Worm (Caenorhabditis elegans) whole organism, L4 larva: Measurements from ENCODE around the gene pmt-2.

Experiments
- F10B5.3 ChIP-seq: sonication (generic microtip); optimal IDR thresholded peaks from 2 replicates; lab custom pipeline; 2016; ENCODE audit warnings: mild to moderate bottlenecking, missing genetic modification characterization, missing compliant biosample characterization
- F37D6.2 ChIP-seq: sonication (generic microtip); optimal IDR thresholded peaks from 2 replicates; lab custom pipeline; 2016; ENCODE audit warnings: mild to moderate bottlenecking, missing genetic modification characterization, missing compliant biosample characterization
- F44E2.7 ChIP-seq: fragments of 200-800 bp; sonication (Bioruptor generic); IDR thresholded peaks from 2 replicates; pipeline ENCODE4 v2.1.2; 2022; ENCODE audit warnings: missing genetic modification characterization, missing compliant biosample characterization
- F49E8.2 ChIP-seq: sonication (generic microtip); optimal IDR thresholded peaks from 2 replicates; lab custom pipeline; 2016; ENCODE audit warnings: missing compliant biosample characterization, mild to moderate bottlenecking, missing genetic modification characterization, borderline replicate concordance
- attf-4 ChIP-seq: sonication (generic microtip); optimal IDR thresholded peaks from 3 replicates; lab custom pipeline; 2017; ENCODE audit warnings: missing biosample characterization, missing genetic modification characterization
- ceh-20 ChIP-seq: fragments of 200-800 bp; sonication (Bioruptor generic); IDR thresholded peaks from 2 replicates; pipeline ENCODE4 v1.3.6; 2022; ENCODE audit warnings: missing genetic modification reagents, missing genetic modification characterization, missing compliant biosample characterization
- ceh-82 ChIP-seq: sonication (generic microtip); optimal IDR thresholded peaks from 2 replicates; lab custom pipeline; 2017; ENCODE audit warnings: missing biosample characterization, missing genetic modification characterization
- daf-12 ChIP-seq: fragments of 150-350 bp; optimal IDR thresholded peaks from 2 replicates; lab custom pipeline; 2014; ENCODE audit warnings: missing biosample characterization, missing genetic modification reagents, missing genetic modification characterization
- dmd-6 ChIP-seq: fragments of 200-800 bp; sonication (Bioruptor generic); IDR thresholded peaks from 2 replicates; pipeline ENCODE4 v1.3.6; 2022; ENCODE audit warnings: missing genetic modification reagents, missing genetic modification characterization, missing compliant biosample characterization
- egl-27 ChIP-seq: sonication (generic microtip); optimal IDR thresholded peaks from 3 replicates; lab custom pipeline; 2017; ENCODE audit warnings: missing biosample characterization, missing genetic modification reagents, missing genetic modification characterization
- egl-43 ChIP-seq: fragments of 200-800 bp; sonication (Bioruptor generic); IDR thresholded peaks from 2 replicates; pipeline ENCODE4 v1.3.6; 2022; ENCODE audit warnings: missing genetic modification reagents, missing genetic modification characterization, missing compliant biosample characterization
- fkh-10 ChIP-seq: fragments of 150-350 bp; optimal IDR thresholded peaks from 2 replicates; lab custom pipeline; 2014; ENCODE audit warnings: missing biosample characterization, missing genetic modification reagents, missing genetic modification characterization
- fos-1 ChIP-seq: fragments of 150-350 bp; optimal IDR thresholded peaks from 2 replicates; lab custom pipeline; 2014; ENCODE audit warnings: missing biosample characterization, missing genetic modification characterization
- hlh-11 ChIP-seq: fragments of 200-800 bp; sonication (Bioruptor generic); optimal IDR thresholded peaks from 2 replicates; lab custom pipeline; 2018; ENCODE audit warnings: mild to moderate bottlenecking, missing genetic modification characterization, missing compliant biosample characterization
- jun-1 ChIP-seq: fragments of 150-350 bp; optimal IDR thresholded peaks from 2 replicates; lab custom pipeline; 2014; ENCODE audit warnings: missing biosample characterization, missing genetic modification reagents, missing genetic modification characterization
- lin-13 ChIP-seq: fragments of 150-350 bp; optimal IDR thresholded peaks from 2 replicates; lab custom pipeline; 2014; ENCODE audit warnings: missing biosample characterization, missing genetic modification reagents, missing genetic modification characterization
- lin-38 ChIP-seq: fragments of 200-800 bp; sonication (Bioruptor generic); IDR thresholded peaks from 2 replicates; pipeline ENCODE4 v1.3.6; 2022; ENCODE audit warnings: missing genetic modification reagents, missing genetic modification characterization, missing compliant biosample characterization
- lsy-2 ChIP-seq, 2 experiments: fragments of 150-350 bp in 1 of 2; sonication (generic microtip) in 1 of 2; optimal IDR thresholded peaks; 2 replicates each; lab custom pipeline; 2014 to 2017; ENCODE audit warnings: missing biosample characterization in 2 of 2, missing genetic modification characterization in 2 of 2
- madf-9 ChIP-seq: fragments of 200-800 bp; sonication (Bioruptor generic); conservative IDR thresholded peaks from 2 replicates; pipeline ENCODE4 v1.3.6; 2022; ENCODE audit warnings: missing genetic modification reagents, missing genetic modification characterization, missing compliant biosample characterization
- mdt-29 ChIP-seq: fragments of 200-800 bp; sonication (Bioruptor generic); IDR thresholded peaks from 2 replicates; pipeline ENCODE4 v1.3.6; 2022; ENCODE audit warnings: missing genetic modification reagents, missing genetic modification characterization, missing compliant biosample characterization
- mep-1 ChIP-seq: fragments of 150-350 bp; sonication (generic microtip); optimal IDR thresholded peaks from 3 replicates; lab custom pipeline; 2014; ENCODE audit warnings: missing biosample characterization, missing genetic modification characterization
- mxl-3 ChIP-seq: fragments of 200-800 bp; sonication (Bioruptor generic); optimal IDR thresholded peaks from 2 replicates; lab custom pipeline; 2018; ENCODE audit warnings: mild to moderate bottlenecking, missing genetic modification characterization, missing compliant biosample characterization
- nhr-102 ChIP-seq: sonication (generic microtip); optimal IDR thresholded peaks from 2 replicates; lab custom pipeline; 2016; ENCODE audit warnings: mild to moderate bottlenecking, missing genetic modification characterization, moderate library complexity, missing compliant biosample characterization
- nhr-237 ChIP-seq: sonication (generic microtip); optimal IDR thresholded peaks from 2 replicates; lab custom pipeline; 2017; ENCODE audit warnings: missing biosample characterization, missing genetic modification characterization
- nhr-25 ChIP-seq: sonication (generic microtip); optimal IDR thresholded peaks from 2 replicates; lab custom pipeline; 2017; ENCODE audit warnings: missing genetic modification characterization, mild to moderate bottlenecking, missing compliant biosample characterization, antibody characterized with exemption, moderate library complexity, borderline replicate concordance; ENCODE audit not compliant: insufficient read depth
- nhr-28 ChIP-seq: fragments of 150-350 bp; optimal IDR thresholded peaks from 2 replicates; lab custom pipeline; 2014; ENCODE audit warnings: missing biosample characterization, missing genetic modification characterization
- nhr-41 ChIP-seq: fragments of 200-800 bp; sonication (Bioruptor generic); IDR thresholded peaks from 2 replicates; pipeline ENCODE4 v1.3.6; 2022; ENCODE audit warnings: missing genetic modification reagents, missing genetic modification characterization, missing compliant biosample characterization
- nhr-42 ChIP-seq: fragments of 200-800 bp; sonication (Bioruptor generic); IDR thresholded peaks from 2 replicates; pipeline ENCODE4 v1.3.6; 2022; ENCODE audit warnings: missing genetic modification characterization, missing compliant biosample characterization
- nhr-48 ChIP-seq: sonication (generic microtip); optimal IDR thresholded peaks from 2 replicates; lab custom pipeline; 2016; ENCODE audit warnings: mild to moderate bottlenecking, missing genetic modification characterization, missing compliant biosample characterization
- nhr-77 ChIP-seq: fragments of 150-350 bp; optimal IDR thresholded peaks from 2 replicates; lab custom pipeline; 2014; ENCODE audit warnings: missing biosample characterization, missing genetic modification characterization
- pha-4 ChIP-seq, 2 experiments: fragments of 150-350 bp in 1 of 2; fragments of 200-800 bp in 1 of 2; sonication (Bioruptor generic) in 1 of 2; IDR thresholded peaks in 1 of 2; optimal IDR thresholded peaks in 1 of 2; 2 replicates each; pipeline versions ENCODE4 v1.3.6 to Lab custom; 2014 to 2022; ENCODE audit warnings: missing genetic modification characterization in 2 of 2, missing genetic modification reagents in 2 of 2, missing biosample characterization in 1 of 2, missing compliant biosample characterization in 1 of 2
- php-3 ChIP-seq: fragments of 200-800 bp; sonication (Bioruptor generic); IDR thresholded peaks from 2 replicates; pipeline ENCODE4 v1.3.6; 2022; ENCODE audit warnings: missing genetic modification reagents, missing genetic modification characterization, missing compliant biosample characterization
- pqm-1 ChIP-seq: sonication (generic microtip); optimal IDR thresholded peaks from 2 replicates; lab custom pipeline; 2017; ENCODE audit warnings: missing biosample characterization, missing genetic modification characterization
- sdz-12 ChIP-seq: fragments of 200-800 bp; sonication (Bioruptor generic); optimal IDR thresholded peaks from 2 replicates; lab custom pipeline; 2018; ENCODE audit warnings: mild to moderate bottlenecking, missing genetic modification characterization, missing compliant biosample characterization
- spr-1 ChIP-seq: sonication (generic microtip); optimal IDR thresholded peaks from 2 replicates; lab custom pipeline; 2016; ENCODE audit warnings: mild to moderate bottlenecking, missing genetic modification characterization, missing compliant biosample characterization
- spr-3 ChIP-seq: fragments of 200-800 bp; sonication (Bioruptor generic); optimal IDR thresholded peaks from 2 replicates; lab custom pipeline; 2018; ENCODE audit warnings: mild to moderate bottlenecking, missing genetic modification characterization, missing compliant biosample characterization
- tag-97 ChIP-seq: fragments of 200-800 bp; sonication (Bioruptor generic); IDR thresholded peaks from 2 replicates; pipeline ENCODE4 v1.3.6; 2022; ENCODE audit warnings: missing genetic modification characterization, missing compliant biosample characterization
- tra-1 ChIP-seq: fragments of 200-800 bp; sonication (Bioruptor generic); IDR thresholded peaks from 2 replicates; pipeline ENCODE4 v1.3.6; 2022; ENCODE audit warnings: missing genetic modification reagents, missing genetic modification characterization, missing compliant biosample characterization
- unc-130 ChIP-seq: sonication (generic microtip); optimal IDR thresholded peaks from 2 replicates; lab custom pipeline; 2016; ENCODE audit warnings: missing genetic modification reagents, missing genetic modification characterization, missing compliant biosample characterization
- unc-39 ChIP-seq: sonication (generic microtip); optimal IDR thresholded peaks from 2 replicates; lab custom pipeline; 2017; ENCODE audit warnings: missing biosample characterization, missing genetic modification characterization
- unc-62 ChIP-seq, 3 experiments: fragments of 150-350 bp in 1 of 3; sonication (generic microtip); optimal IDR thresholded peaks in 2 of 3; peaks in 1 of 3; 1 replicate in 1 of 3; 2 replicates in 2 of 3; lab custom pipeline; 2014 to 2017; ENCODE audit warnings: missing biosample characterization in 3 of 3, missing genetic modification characterization in 3 of 3, missing genetic modification reagents in 3 of 3, missing genotype in 1 of 3
- zip-2 ChIP-seq: fragments of 150-350 bp; optimal IDR thresholded peaks from 2 replicates; lab custom pipeline; 2014; ENCODE audit warnings: missing biosample characterization, missing genetic modification characterization
- ztf-7 ChIP-seq: fragments of 150-350 bp; optimal IDR thresholded peaks from 2 replicates; lab custom pipeline; 2014; ENCODE audit warnings: missing biosample characterization, missing genetic modification characterization

pmt-2 gene

DNA sequence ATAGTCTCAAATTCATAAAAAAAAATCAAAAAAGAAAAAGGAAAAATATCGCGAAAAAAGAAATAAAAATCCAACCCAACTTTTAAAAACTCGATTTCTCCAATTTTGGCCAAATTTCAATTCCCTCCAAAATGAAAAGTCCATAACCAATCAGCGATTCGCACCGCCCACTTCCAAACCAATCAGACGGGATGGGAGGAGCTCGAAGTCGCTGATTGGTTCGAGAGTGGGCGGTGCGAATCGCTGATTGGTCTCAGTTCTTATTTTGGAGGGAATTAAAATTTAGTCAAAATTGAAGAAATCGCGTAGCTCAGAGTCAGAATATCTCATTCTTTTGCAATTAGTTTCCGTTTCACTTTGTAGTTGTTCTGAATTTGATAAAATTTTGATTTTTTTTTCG, 4.8 kb upstream of the pmt-2 start:
- TF ChIP-seq mdt-29 (GFP tag; lab: Robert Waterston, UW) (no peak), spr-3 (GFP tag; lab: Kevin White, UChicago) (no peak), ceh-20 (GFP tag; lab: Robert Waterston, UW) (no peak), nhr-237 (tag; lab: Kevin White, UChicago) (no peak), attf-4 (tag; lab: Kevin White, UChicago) (no peak), F10B5.3 (tag; lab: Kevin White, UChicago) (no peak), unc-39 (no peak), php-3 (GFP tag; lab: Robert Waterston, UW) (no peak), pqm-1 (tag; lab: Kevin White, UChicago) (no peak), mxl-3 (GFP tag; lab: Kevin White, UChicago) (no peak)

DNA sequence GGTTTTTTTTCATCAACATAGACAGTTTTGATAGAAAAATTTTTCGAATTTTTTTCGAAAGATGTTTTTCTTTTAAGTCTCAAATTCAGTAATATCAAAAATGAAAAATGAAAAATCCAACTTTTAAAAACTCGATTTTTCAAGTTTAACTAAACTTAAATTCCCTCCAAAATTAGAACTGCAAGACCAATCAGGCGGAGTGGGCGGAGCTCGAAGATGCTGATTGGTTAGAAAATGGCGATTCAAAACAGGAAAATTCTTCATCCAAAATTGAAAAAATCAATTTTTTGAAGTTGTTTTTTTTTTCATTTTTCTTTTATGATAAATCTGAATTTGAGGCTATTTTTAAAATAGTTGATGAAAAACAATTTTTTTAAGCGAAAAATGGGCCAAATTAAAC, 3.7 kb upstream of the pmt-2 start:
- TF ChIP-seq F37D6.2 (tag; lab: Kevin White, UChicago) (no peak), unc-130 (GFP tag; lab: Kevin White, UChicago) (no peak), fkh-10 (GFP tag; lab: Kevin White, UChicago) (no peak), nhr-41 (GFP tag; lab: Robert Waterston, UW) (no peak), zip-2 (no peak), nhr-42 (GFP tag; lab: Robert Waterston, UW) (no peak), unc-62 (GFP tag; optimal IDR thresholded peaks at IDR 0.05 in 1 of 2; lab: Kevin White, UChicago) (no peak), unc-62 (tag; optimal IDR thresholded peaks at IDR 0.05; lab: Kevin White, UChicago) (no peak), pqm-1 (tag; lab: Kevin White, UChicago) (no peak), ztf-7 (tag; lab: Kevin White, UChicago) (no peak)

DNA sequence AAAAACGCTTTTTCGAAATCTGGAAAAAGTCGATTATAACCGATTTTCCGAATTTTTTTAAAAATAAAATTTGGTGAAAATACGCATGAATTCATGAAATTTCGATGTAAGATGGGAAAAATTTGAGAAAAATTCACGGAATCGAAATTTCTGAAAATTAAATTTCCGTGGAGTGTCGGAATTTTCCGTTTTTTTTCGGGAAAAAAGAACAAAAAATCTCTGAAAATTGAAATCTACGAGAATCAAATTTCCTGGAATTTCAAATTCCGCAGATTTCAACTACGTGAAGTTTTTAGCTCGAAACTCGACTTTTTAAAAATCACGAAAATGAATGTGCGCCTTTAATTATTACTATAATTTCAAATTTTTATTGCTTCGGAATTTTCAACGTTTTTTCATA, 2.0 kb upstream of the pmt-2 start:
- TF ChIP-seq fkh-10 (GFP tag; lab: Kevin White, UChicago) (peak; percentile 56), nhr-41 (GFP tag; lab: Robert Waterston, UW) (no peak)
- TF ChIP-seq, all 104 proteins: peak for 1

DNA sequence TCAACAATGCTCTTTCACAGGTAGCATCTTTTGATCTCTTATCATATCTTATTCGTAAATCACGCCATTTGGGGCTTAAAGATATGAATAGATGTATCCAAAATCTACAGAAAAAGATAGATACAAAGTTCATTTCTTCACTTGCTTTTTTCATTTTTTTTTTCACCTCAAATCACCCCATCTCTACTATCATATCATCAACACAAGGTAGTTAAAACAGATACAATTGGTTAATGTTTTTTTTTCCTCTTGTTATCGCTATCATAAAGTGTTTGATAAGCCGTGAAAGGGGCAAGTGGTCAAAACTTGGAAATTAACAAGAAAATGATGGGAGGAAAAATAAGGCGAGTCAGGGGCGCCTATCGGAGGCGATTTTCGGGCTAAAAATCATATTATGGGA, 1.9 kb downstream of the pmt-2 start:
- no peak for TF ChIP-seq madf-9 (GFP tag; lab: Robert Waterston, UW)
- TF ChIP-seq lin-38 (GFP tag; lab: Robert Waterston, UW): no peak
- no peak for TF ChIP-seq nhr-41 (GFP tag; lab: Robert Waterston, UW)
- no peak for TF ChIP-seq lsy-2 (tag; optimal IDR thresholded peaks at IDR 0.05; lab: Kevin White, UChicago)
- TF ChIP-seq F49E8.2: no peak
- no peak for TF ChIP-seq mep-1 (tag; lab: Kevin White, UChicago)
- no peak for TF ChIP-seq fos-1 (tag; lab: Kevin White, UChicago)
- no peak for TF ChIP-seq sdz-12 (GFP tag; lab: Kevin White, UChicago)
- TF ChIP-seq tag-97 (GFP tag; lab: Robert Waterston, UW): no peak
- peak; percentile 74 for TF ChIP-seq nhr-77 (tag; lab: Kevin White, UChicago)
- TF ChIP-seq unc-62 (GFP tag; optimal IDR thresholded peaks at IDR 0.05 in 1 of 2; lab: Kevin White, UChicago): no peak
- no peak for TF ChIP-seq unc-62 (tag; optimal IDR thresholded peaks at IDR 0.05; lab: Kevin White, UChicago)
- TF ChIP-seq nhr-28: peak; percentile 88
- TF ChIP-seq F44E2.7 (GFP tag; lab: Robert Waterston, UW): no peak
- no peak for TF ChIP-seq nhr-102 (tag; lab: Kevin White, UChicago)
- no peak for TF ChIP-seq attf-4 (tag; lab: Kevin White, UChicago)
- TF ChIP-seq pqm-1 (tag; lab: Kevin White, UChicago): peak; percentile 66
- no peak for TF ChIP-seq egl-43 (GFP tag; lab: Robert Waterston, UW)
- no peak for TF ChIP-seq mxl-3 (GFP tag; lab: Kevin White, UChicago)
- TF ChIP-seq hlh-11 (tag; lab: Kevin White, UChicago): peak; percentile 50
- no peak for TF ChIP-seq tra-1 (GFP tag; lab: Robert Waterston, UW)
- TF ChIP-seq unc-39: no peak
- no peak for TF ChIP-seq spr-1 (tag; lab: Kevin White, UChicago)
- TF ChIP-seq nhr-25 (tag; lab: Kevin White, UChicago): no peak
- TF ChIP-seq egl-27 (tag; lab: Kevin White, UChicago): no peak
- no peak for TF ChIP-seq ceh-82 (tag; lab: Kevin White, UChicago)
- no peak for TF ChIP-seq jun-1 (tag; lab: Kevin White, UChicago)
- TF ChIP-seq dmd-6 (GFP tag; lab: Robert Waterston, UW): peak; percentile 26; the same call in 1 of the 2 replicates
- no peak for TF ChIP-seq pha-4 (GFP tag; IDR thresholded peaks at IDR 0.05; lab: Robert Waterston, UW)
- TF ChIP-seq pha-4 (tag; optimal IDR thresholded peaks at IDR 0.05; lab: Kevin White, UChicago): no peak
- no peak for TF ChIP-seq lin-13 (GFP tag; lab: Kevin White, UChicago)
- no peak for TF ChIP-seq daf-12 (tag; lab: Kevin White, UChicago)
- TF ChIP-seq ztf-7 (tag; lab: Kevin White, UChicago): no peak
- no peak for TF ChIP-seq F10B5.3 (tag; lab: Kevin White, UChicago)
- no peak for TF ChIP-seq nhr-48 (tag; lab: Kevin White, UChicago)
